Worm (Caenorhabditis elegans) whole organism, early embryonic: ENCODE measurements around the gene snf-11.

ENCODE experiments used
- B0310.2 ChIP-seq: sonication (generic microtip); optimal IDR thresholded peaks from 2 replicates; lab custom pipeline; 2016; ENCODE audit warnings: mild to moderate bottlenecking, missing genetic modification characterization, missing compliant biosample characterization
- F13C5.2 ChIP-seq: sonication (generic microtip); optimal IDR thresholded peaks from 2 replicates; lab custom pipeline; 2017; ENCODE audit warnings: mild to moderate bottlenecking, missing genetic modification characterization, inconsistent platforms, missing compliant biosample characterization
- aly-1 ChIP-seq: sonication (generic microtip); optimal IDR thresholded peaks from 2 replicates; lab custom pipeline; 2016; ENCODE audit warnings: missing genetic modification characterization, missing compliant biosample characterization
- ama-1 ChIP-seq: fragments of 150-350 bp; optimal IDR thresholded peaks from 2 replicates; lab custom pipeline; 2014
- ceh-13 ChIP-seq: fragments of 200-800 bp; sonication (Bioruptor generic); optimal IDR thresholded peaks from 2 replicates; lab custom pipeline; 2018; ENCODE audit warnings: mild to moderate bottlenecking, missing genetic modification characterization, missing compliant biosample characterization
- ceh-36 ChIP-seq: sonication (generic microtip); optimal IDR thresholded peaks from 2 replicates; lab custom pipeline; 2016; ENCODE audit warnings: missing genetic modification characterization, inconsistent platforms, missing compliant biosample characterization
- ets-7 ChIP-seq: sonication (generic microtip); optimal IDR thresholded peaks from 2 replicates; lab custom pipeline; 2016; ENCODE audit warnings: missing genotype, missing genetic modification characterization, missing compliant biosample characterization
- flt-1 ChIP-seq: fragments of 200-800 bp; sonication (Bioruptor generic); IDR thresholded peaks from 2 replicates; pipeline ENCODE4 v1.3.6; 2022; ENCODE audit warnings: missing genetic modification characterization, missing compliant biosample characterization
- hmbx-1 ChIP-seq: sonication (generic microtip); optimal IDR thresholded peaks from 2 replicates; lab custom pipeline; 2016; ENCODE audit warnings: mild to moderate bottlenecking, missing genetic modification characterization, missing compliant biosample characterization
- hmg-4 ChIP-seq: fragments of 200-800 bp; sonication (Bioruptor generic); optimal IDR thresholded peaks from 2 replicates; lab custom pipeline; 2018; ENCODE audit warnings: mild to moderate bottlenecking, missing genetic modification characterization, missing compliant biosample characterization
- hnd-1 ChIP-seq: sonication (generic microtip); optimal IDR thresholded peaks from 2 replicates; lab custom pipeline; 2016; ENCODE audit warnings: missing genetic modification characterization, missing compliant biosample characterization
- pes-1 ChIP-seq: fragments of 200-800 bp; sonication (Bioruptor generic); IDR thresholded peaks from 2 replicates; pipeline ENCODE4 v1.3.6; 2022; ENCODE audit warnings: missing genetic modification reagents, missing genetic modification characterization, missing compliant biosample characterization
- scrt-1 ChIP-seq: fragments of 200-800 bp; sonication (Bioruptor generic); IDR thresholded peaks from 2 replicates; pipeline ENCODE4 v1.3.6; 2022; ENCODE audit warnings: missing genetic modification characterization, missing compliant biosample characterization
- sea-1 ChIP-seq: fragments of 200-800 bp; sonication (Bioruptor generic); conservative IDR thresholded peaks from 2 replicates; pipeline ENCODE4 v1.3.6; 2022; ENCODE audit warnings: missing genetic modification characterization, missing compliant biosample characterization
- tbx-11 ChIP-seq: fragments of 200-800 bp; sonication (Bioruptor generic); IDR thresholded peaks from 2 replicates; pipeline ENCODE4 v1.3.6; 2022; ENCODE audit warnings: missing genetic modification characterization, missing compliant biosample characterization
- tbx-37 ChIP-seq: fragments of 200-800 bp; sonication (Bioruptor generic); conservative IDR thresholded peaks from 2 replicates; pipeline ENCODE4 v1.3.6; 2022; ENCODE audit warnings: missing genetic modification reagents, missing genetic modification characterization, missing compliant biosample characterization
- tra-4 ChIP-seq: sonication (generic microtip); optimal IDR thresholded peaks from 2 replicates; lab custom pipeline; 2017; ENCODE audit warnings: missing genetic modification characterization, missing compliant biosample characterization

snf-11 gene

ce11 chrV:11326914-11327367 is 18.7 kb upstream of the snf-11 start, which contains the start of gene tmed-10:
Gene tmed-10, minus strand, starts transcription at chrV:11326964.
- TF ChIP-seq sea-1 (no peak), aly-1 (tag; lab: Kevin White, UChicago) (no peak), ama-1 (no peak), flt-1 (GFP tag; lab: Robert Waterston, UW) (peak; percentile 50; the same call in 1 of the 2 replicates)

ce11 chrV:11323720-11324119 is 15.5 kb upstream of the snf-11 start, which contains the start of gene str-141:
Gene str-141, minus strand, starts transcription at chrV:11323820.
- no peak for TF ChIP-seq tbx-11
- no peak for TF ChIP-seq hnd-1
- TF ChIP-seq F13C5.2 (tag; lab: Kevin White, UChicago): no peak
- no peak for TF ChIP-seq flt-1 (GFP tag; lab: Robert Waterston, UW)
- TF ChIP-seq aly-1 (tag; lab: Kevin White, UChicago): no peak
- no peak for TF ChIP-seq hmg-4 (GFP tag; lab: Kevin White, UChicago)
- TF ChIP-seq ama-1: no peak
- TF ChIP-seq ceh-13 (GFP tag; lab: Kevin White, UChicago): no peak
- TF ChIP-seq B0310.2 (tag; lab: Kevin White, UChicago): no peak
- no peak for TF ChIP-seq pes-1 (GFP tag; lab: Robert Waterston, UW)
- no peak for TF ChIP-seq ets-7 (tag; lab: Kevin White, UChicago)
- TF ChIP-seq tra-4: no peak
- TF ChIP-seq sea-1: no peak
- no peak for TF ChIP-seq scrt-1
- TF ChIP-seq tbx-37 (GFP tag; lab: Robert Waterston, UW): no peak
- no peak for TF ChIP-seq hmbx-1
- no peak for TF ChIP-seq ceh-36 (tag; lab: Kevin White, UChicago)

ce11 chrV:11321719-11322118 is 13.5 kb upstream of the snf-11 start, which contains the start of gene F47G9.4:
Gene F47G9.4, minus strand, starts transcription at chrV:11321816.
- TF ChIP-seq sea-1 (no peak), B0310.2 (tag; lab: Kevin White, UChicago) (no peak), flt-1 (GFP tag; lab: Robert Waterston, UW) (no peak), ets-7 (tag; lab: Kevin White, UChicago) (no peak), ceh-36 (tag; lab: Kevin White, UChicago) (no peak), tbx-37 (GFP tag; lab: Robert Waterston, UW) (no peak), F13C5.2 (tag; lab: Kevin White, UChicago) (no peak), hnd-1 (no peak)

ce11 chrV:11320860-11321259 is 12.6 kb upstream of the snf-11 start:
- TF ChIP-seq hmbx-1 (no peak), ama-1 (no peak), ets-7 (tag; lab: Kevin White, UChicago) (no peak), ceh-36 (tag; lab: Kevin White, UChicago) (no peak), sea-1 (no peak), ceh-13 (GFP tag; lab: Kevin White, UChicago) (no peak), tra-4 (no peak), aly-1 (tag; lab: Kevin White, UChicago) (no peak), hnd-1 (no peak), scrt-1 (no peak), tbx-37 (GFP tag; lab: Robert Waterston, UW) (no peak), B0310.2 (tag; lab: Kevin White, UChicago) (no peak), F13C5.2 (tag; lab: Kevin White, UChicago) (no peak), pes-1 (GFP tag; lab: Robert Waterston, UW) (no peak), tbx-11 (no peak), hmg-4 (GFP tag; lab: Kevin White, UChicago) (no peak), flt-1 (GFP tag; lab: Robert Waterston, UW) (no peak)

ce11 chrV:11316801-11317200 is 8.6 kb upstream of the snf-11 start, which contains the start of gene cutl-18:
Gene cutl-18, minus strand, starts transcription at chrV:11316901.
- TF ChIP-seq tra-4: no peak
- no peak for TF ChIP-seq pes-1 (GFP tag; lab: Robert Waterston, UW)
- TF ChIP-seq aly-1 (tag; lab: Kevin White, UChicago): no peak
- TF ChIP-seq F13C5.2 (tag; lab: Kevin White, UChicago): no peak
- no peak for TF ChIP-seq sea-1
- no peak for TF ChIP-seq hnd-1
- no peak for TF ChIP-seq ceh-36 (tag; lab: Kevin White, UChicago)
- TF ChIP-seq hmg-4 (GFP tag; lab: Kevin White, UChicago): no peak
- no peak for TF ChIP-seq tbx-11
- no peak for TF ChIP-seq B0310.2 (tag; lab: Kevin White, UChicago)

ce11 chrV:11314025-11314880 is 6.0 kb upstream of the snf-11 start:
- TF ChIP-seq ets-7 (tag; lab: Kevin White, UChicago) (peak; percentile 98), aly-1 (tag; lab: Kevin White, UChicago) (peak; percentile 100), tra-4 (peak; percentile 98), sea-1 (peak; percentile 100), ceh-13 (GFP tag; lab: Kevin White, UChicago) (peak; percentile 99), tbx-11 (peak; percentile 100), pes-1 (GFP tag; lab: Robert Waterston, UW) (peak; percentile 99), hmg-4 (GFP tag; lab: Kevin White, UChicago) (peak; percentile 100), hmbx-1 (peak; percentile 95), flt-1 (GFP tag; lab: Robert Waterston, UW) (peak; percentile 100), tbx-37 (GFP tag; lab: Robert Waterston, UW) (peak; percentile 100), F13C5.2 (tag; lab: Kevin White, UChicago) (peak; percentile 99), ama-1 (no peak), ceh-36 (tag; lab: Kevin White, UChicago) (peak; percentile 98), B0310.2 (tag; lab: Kevin White, UChicago) (peak; percentile 99), scrt-1 (peak; percentile 100), hnd-1 (peak; percentile 96)

ce11 chrV:11312904-11313303 is 4.7 kb upstream of the snf-11 start:
- TF ChIP-seq pes-1 (GFP tag; lab: Robert Waterston, UW): no peak
- no peak for TF ChIP-seq aly-1 (tag; lab: Kevin White, UChicago)
- no peak for TF ChIP-seq hmg-4 (GFP tag; lab: Kevin White, UChicago)
- no peak for TF ChIP-seq tbx-11
- TF ChIP-seq sea-1: no peak
- TF ChIP-seq scrt-1: no peak
- TF ChIP-seq B0310.2 (tag; lab: Kevin White, UChicago): no peak
- TF ChIP-seq ceh-36 (tag; lab: Kevin White, UChicago): no peak
- no peak for TF ChIP-seq tra-4
- TF ChIP-seq F13C5.2 (tag; lab: Kevin White, UChicago): no peak
- TF ChIP-seq hnd-1: no peak
- no peak for TF ChIP-seq flt-1 (GFP tag; lab: Robert Waterston, UW)
- no peak for TF ChIP-seq ceh-13 (GFP tag; lab: Kevin White, UChicago)
- no peak for TF ChIP-seq ama-1
- no peak for TF ChIP-seq tbx-37 (GFP tag; lab: Robert Waterston, UW)
- no peak for TF ChIP-seq ets-7 (tag; lab: Kevin White, UChicago)
- no peak for TF ChIP-seq hmbx-1
